Fruit fly (Drosophila melanogaster): ENCODE measurements around the gene CG32269.
A peak's percentile ranks its signal among the peaks of the same experiment; 100 is the strongest.

dm6 chr3L:3248714-3249663 lies 40.2 kb upstream of the CG32269 start:
- peak; percentile 98 for TF ChIP-seq CG9948 (tag; optimal IDR thresholded peaks at IDR 0.05)
- TF ChIP-seq CG17806 (tag; optimal IDR thresholded peaks at IDR 0.05) = peak; percentile 95
- TF ChIP-seq CG32121 (GFP tag; IDR thresholded peaks at IDR 0.05) = peak; percentile 83
- TF ChIP-seq D1 (tag; optimal IDR thresholded peaks at IDR 0.05) = peak; percentile 97
- peak; percentile 94 for TF ChIP-seq CG13204 (GFP tag; optimal IDR thresholded peaks at IDR 0.05)
- peak; percentile 90 for TF ChIP-seq EcR (GFP tag; optimal IDR thresholded peaks at IDR 0.05)
- peak; percentile 93 for TF ChIP-seq CG14655 (GFP tag; optimal IDR thresholded peaks at IDR 0.05)
- TF ChIP-seq Pif1A (GFP tag; optimal IDR thresholded peaks at IDR 0.05) = peak; percentile 96
- TF ChIP-seq CG34367 (tag; optimal IDR thresholded peaks at IDR 0.05) = peak; percentile 96
- peak; percentile 91 for TF ChIP-seq CG8301 (tag; optimal IDR thresholded peaks at IDR 0.05)
- peak; percentile 98 for TF ChIP-seq CG15710 (tag; optimal IDR thresholded peaks at IDR 0.05)
- TF ChIP-seq Snoo (tag; optimal IDR thresholded peaks at IDR 0.05) = peak; percentile 47
- TF ChIP-seq rn (GFP tag; IDR thresholded peaks at IDR 0.05) = peak; percentile 66; the same call in 1 of the 2 replicates
